Fruit fly (Drosophila melanogaster) whole organism, wandering third instar larva: ENCODE results near the gene mAChR-C.

Source experiments
- HLH106 ChIP-seq: fragments of 200-800 bp; optimal IDR thresholded peaks from 3 replicates; lab custom pipeline; 2019; ENCODE audit warnings: missing biosample characterization, mild to moderate bottlenecking, missing genetic modification characterization, moderate library complexity
- br ChIP-seq: fragments of 200-800 bp; sonication (Bioruptor generic); optimal IDR thresholded peaks from 2 replicates; lab custom pipeline; 2016; ENCODE audit warnings: missing biosample characterization, missing genetic modification characterization
- usp ChIP-seq: fragments of >200 bp; optimal IDR thresholded peaks from 2 replicates; lab custom pipeline; 2017; ENCODE audit warnings: missing biosample characterization, missing genetic modification characterization

dm6 chrX:6865039-6865438 lies 32.6 kb upstream of the mAChR-C start:
- TF ChIP-seq usp (GFP tag; lab: Kevin White, UChicago) (no peak), br (no peak), HLH106 (tag; lab: Kevin White, UChicago) (no peak)
